Worm (Caenorhabditis elegans) whole organism, mixed stage, embryonic: ENCODE measurements around the gene F26A10.2.

Experiments
- M03D4.4 ChIP-seq: sonication (generic microtip); optimal IDR thresholded peaks from 2 replicates; lab custom pipeline; 2017; ENCODE audit warnings: mild to moderate bottlenecking, missing genetic modification characterization, missing compliant biosample characterization
- ceh-39 ChIP-seq: fragments of 150-350 bp; optimal IDR thresholded peaks from 2 replicates; lab custom pipeline; 2014; ENCODE audit warnings: missing biosample characterization, missing genetic modification characterization
- ceh-43 ChIP-seq: fragments of 200-800 bp; sonication (Bioruptor generic); optimal IDR thresholded peaks from 2 replicates; lab custom pipeline; 2018; ENCODE audit warnings: mild to moderate bottlenecking, missing genetic modification characterization, moderate library complexity, missing compliant biosample characterization
- ceh-83 ChIP-seq: fragments of 200-800 bp; sonication (Bioruptor generic); optimal IDR thresholded peaks from 2 replicates; lab custom pipeline; 2018; ENCODE audit warnings: mild to moderate bottlenecking, missing genetic modification characterization, missing compliant biosample characterization
- ces-1 ChIP-seq: fragments of 150-350 bp; optimal IDR thresholded peaks from 2 replicates; lab custom pipeline; 2014; ENCODE audit warnings: missing biosample characterization, missing genetic modification reagents, missing genetic modification characterization
- cnd-1 ChIP-seq: fragments of 200-800 bp; sonication (Bioruptor generic); optimal IDR thresholded peaks from 2 replicates; lab custom pipeline; 2018; ENCODE audit warnings: mild to moderate bottlenecking, missing genetic modification characterization, missing compliant biosample characterization
- drap-1 ChIP-seq: fragments of 200-800 bp; sonication (Bioruptor generic); optimal IDR thresholded peaks from 3 replicates; lab custom pipeline; 2018; ENCODE audit warnings: mild to moderate bottlenecking, missing genetic modification characterization, missing compliant biosample characterization
- elt-1 ChIP-seq: sonication (generic microtip); optimal IDR thresholded peaks from 2 replicates; lab custom pipeline; 2017; ENCODE audit warnings: missing genetic modification characterization, mild to moderate bottlenecking, missing compliant biosample characterization, antibody characterized with exemption, moderate library complexity, borderline replicate concordance; ENCODE audit not compliant: insufficient read depth
- elt-3 ChIP-seq: fragments of 150-350 bp; optimal IDR thresholded peaks from 2 replicates; lab custom pipeline; 2014; ENCODE audit warnings: missing biosample characterization, missing genetic modification characterization
- flh-1 ChIP-seq: fragments of 200-800 bp; sonication (Bioruptor generic); optimal IDR thresholded peaks from 2 replicates; lab custom pipeline; 2018; ENCODE audit warnings: mild to moderate bottlenecking, missing genetic modification characterization, moderate library complexity, missing compliant biosample characterization
- ham-2 ChIP-seq: fragments of 200-800 bp; sonication (Bioruptor generic); optimal IDR thresholded peaks from 2 replicates; lab custom pipeline; 2018; ENCODE audit warnings: mild to moderate bottlenecking, missing genetic modification characterization, missing compliant biosample characterization
- lin-13 ChIP-seq: fragments of 150-350 bp; optimal IDR thresholded peaks from 2 replicates; lab custom pipeline; 2014; ENCODE audit warnings: missing biosample characterization, missing genetic modification characterization
- lin-32 ChIP-seq: fragments of 200-800 bp; sonication (Bioruptor generic); optimal IDR thresholded peaks from 2 replicates; lab custom pipeline; 2018; ENCODE audit warnings: mild to moderate bottlenecking, missing genetic modification characterization, missing compliant biosample characterization
- lsy-2 ChIP-seq: fragments of 150-350 bp; optimal IDR thresholded peaks from 2 replicates; lab custom pipeline; 2014; ENCODE audit warnings: missing biosample characterization, missing genetic modification characterization
- mab-5 ChIP-seq: fragments of 150-350 bp; optimal IDR thresholded peaks from 2 replicates; lab custom pipeline; 2014; ENCODE audit warnings: missing biosample characterization, missing genetic modification characterization
- mep-1 ChIP-seq: fragments of 150-350 bp; optimal IDR thresholded peaks from 2 replicates; lab custom pipeline; 2017; ENCODE audit warnings: missing biosample characterization, missing genetic modification reagents, missing genetic modification characterization, inconsistent platforms
- mls-2 ChIP-seq: sonication (generic microtip); optimal IDR thresholded peaks from 2 replicates; lab custom pipeline; 2016; ENCODE audit warnings: mild to moderate bottlenecking, missing genetic modification characterization, moderate library complexity, missing compliant biosample characterization
- nhr-2 ChIP-seq: fragments of 150-350 bp; optimal IDR thresholded peaks from 2 replicates; lab custom pipeline; 2014; ENCODE audit warnings: missing biosample characterization, missing genetic modification characterization
- nhr-28 ChIP-seq: fragments of 150-350 bp; optimal IDR thresholded peaks from 2 replicates; lab custom pipeline; 2014; ENCODE audit warnings: missing biosample characterization, missing genetic modification characterization
- nhr-76 ChIP-seq: sonication (generic microtip); optimal IDR thresholded peaks from 2 replicates; lab custom pipeline; 2017; ENCODE audit warnings: missing biosample characterization, missing genetic modification characterization
- pha-4 ChIP-seq: fragments of 150-350 bp; optimal IDR thresholded peaks from 2 replicates; lab custom pipeline; 2018; ENCODE audit warnings: missing biosample characterization, missing genetic modification reagents, missing genetic modification characterization
- sem-2 ChIP-seq: fragments of 200-800 bp; sonication (Bioruptor generic); optimal IDR thresholded peaks from 2 replicates; lab custom pipeline; 2018; ENCODE audit warnings: mild to moderate bottlenecking, missing genetic modification characterization, missing compliant biosample characterization
- snpc-4 ChIP-seq: fragments of 150-350 bp; optimal IDR thresholded peaks from 2 replicates; lab custom pipeline; 2014; ENCODE audit warnings: missing biosample characterization, missing genetic modification characterization
- sptf-1 ChIP-seq: sonication (generic microtip); optimal IDR thresholded peaks from 2 replicates; lab custom pipeline; 2017; ENCODE audit warnings: mild to moderate bottlenecking, missing genetic modification characterization, moderate library complexity, missing compliant biosample characterization
- tbx-8 ChIP-seq: fragments of 200-800 bp; sonication (Bioruptor generic); optimal IDR thresholded peaks from 2 replicates; lab custom pipeline; 2018; ENCODE audit warnings: mild to moderate bottlenecking, missing genetic modification characterization, moderate library complexity, missing compliant biosample characterization
- unc-120 ChIP-seq: sonication (generic microtip); optimal IDR thresholded peaks from 2 replicates; lab custom pipeline; 2017; ENCODE audit warnings: missing genetic modification characterization, missing compliant biosample characterization; ENCODE audit not compliant: poor library complexity, severe bottlenecking
- unc-39 ChIP-seq: fragments of 150-350 bp; optimal IDR thresholded peaks from 2 replicates; lab custom pipeline; 2014; ENCODE audit warnings: missing biosample characterization, missing genetic modification characterization
- unc-62 ChIP-seq: fragments of 150-350 bp; optimal IDR thresholded peaks from 2 replicates; lab custom pipeline; 2014; ENCODE audit warnings: missing biosample characterization, missing genetic modification reagents, missing genetic modification characterization
- zip-8 ChIP-seq: fragments of 150-350 bp; optimal IDR thresholded peaks from 2 replicates; lab custom pipeline; 2014; ENCODE audit warnings: missing biosample characterization, missing genetic modification characterization
- ztf-11 ChIP-seq: fragments of 150-350 bp; optimal IDR thresholded peaks from 2 replicates; lab custom pipeline; 2014; ENCODE audit warnings: missing biosample characterization, missing genetic modification characterization

F26A10.2 gene

DNA sequence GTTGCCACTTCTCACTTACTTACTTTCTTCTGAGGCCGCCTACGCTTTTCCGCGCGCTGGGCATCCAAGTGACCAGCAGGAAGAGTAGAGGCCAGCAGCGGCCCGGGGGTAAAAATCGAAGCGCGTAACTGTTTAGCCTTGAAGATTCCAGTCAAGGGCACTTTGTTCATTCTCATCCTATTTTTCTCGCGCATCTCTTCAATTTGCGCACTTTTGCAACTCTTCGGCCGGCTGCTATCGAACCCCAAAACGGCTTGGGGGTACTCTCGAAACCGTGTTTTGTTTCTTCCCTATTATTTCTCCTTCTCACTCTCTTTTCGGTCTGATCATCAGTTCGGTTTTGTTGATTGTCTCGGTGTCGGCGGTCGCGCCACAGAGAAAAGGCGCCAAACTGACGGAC is 58.6 kb downstream of the F26A10.2 start:
- TF ChIP-seq sem-2 (GFP tag; lab: Kevin White, UChicago): no peak
- TF ChIP-seq ces-1 (GFP tag; lab: Kevin White, UChicago): no peak
- no peak for TF ChIP-seq unc-62 (GFP tag; lab: Kevin White, UChicago)
- TF ChIP-seq mls-2 (tag; lab: Kevin White, UChicago): no peak
- no peak for TF ChIP-seq unc-39
- TF ChIP-seq elt-1: no peak
- TF ChIP-seq cnd-1 (tag; lab: Kevin White, UChicago): no peak
- TF ChIP-seq nhr-28 (tag; lab: Kevin White, UChicago): no peak
- no peak for TF ChIP-seq elt-3 (tag; lab: Kevin White, UChicago)
- TF ChIP-seq drap-1 (GFP tag; lab: Kevin White, UChicago): no peak
- no peak for TF ChIP-seq lin-32 (GFP tag; lab: Kevin White, UChicago)
- no peak for TF ChIP-seq ceh-43
- no peak for TF ChIP-seq M03D4.4 (tag; lab: Kevin White, UChicago)
- no peak for TF ChIP-seq mep-1 (tag; lab: Kevin White, UChicago)

DNA sequence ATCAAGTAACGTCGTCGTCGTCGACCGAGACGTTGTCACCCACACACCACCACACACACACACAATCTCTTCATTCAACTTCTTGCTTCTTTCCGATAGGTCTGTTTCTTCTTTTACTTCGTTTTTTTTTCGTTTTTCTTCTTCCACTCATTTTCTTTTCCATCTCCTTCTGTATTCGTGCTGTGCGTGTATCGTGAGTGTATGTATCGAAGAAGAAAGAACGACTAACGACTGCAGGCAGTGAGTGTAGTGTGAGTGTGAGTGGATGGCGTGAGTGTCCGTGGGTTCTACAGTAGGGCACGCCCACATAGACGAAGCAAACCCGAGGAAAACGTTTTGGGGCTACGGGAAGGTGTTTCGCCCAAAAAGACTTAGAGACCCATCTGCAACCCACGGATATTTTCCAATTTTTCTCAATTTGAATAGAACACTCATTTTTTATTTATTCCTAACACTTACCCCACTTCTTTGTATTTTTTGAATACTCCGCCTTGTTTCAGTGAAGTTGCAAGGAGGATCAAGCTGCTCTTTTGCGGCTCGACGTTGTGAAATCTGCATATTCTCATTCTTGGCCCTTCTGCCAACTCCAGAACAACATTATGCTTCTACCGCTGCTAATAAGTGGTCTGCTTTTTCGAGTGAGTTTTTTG is 59.5 kb downstream of the F26A10.2 start, which contains the start of gene adt-2:
adt-2 (plus strand) TSS at position 600 of the 650 bp plus-strand sequence.
- TF ChIP-seq snpc-4 (tag; lab: Kevin White, UChicago) (no peak), nhr-28 (tag; lab: Kevin White, UChicago) (no peak), unc-62 (GFP tag; lab: Kevin White, UChicago) (no peak), elt-1 (no peak), ceh-43 (no peak)

ce11 chrX:7583930-7584329 is 61.3 kb downstream of the F26A10.2 start:
- no peak for TF ChIP-seq unc-39
- TF ChIP-seq ces-1 (GFP tag; lab: Kevin White, UChicago): no peak
- no peak for TF ChIP-seq M03D4.4 (tag; lab: Kevin White, UChicago)
- no peak for TF ChIP-seq elt-1
- no peak for TF ChIP-seq mab-5 (tag; lab: Kevin White, UChicago)
- TF ChIP-seq nhr-2 (tag; lab: Kevin White, UChicago): no peak
- TF ChIP-seq sptf-1 (tag; lab: Kevin White, UChicago): no peak
- TF ChIP-seq flh-1: no peak
- no peak for TF ChIP-seq lsy-2
- TF ChIP-seq ceh-39 (tag; lab: Kevin White, UChicago): no peak
- TF ChIP-seq zip-8 (tag; lab: Kevin White, UChicago): no peak
- TF ChIP-seq unc-62 (GFP tag; lab: Kevin White, UChicago): no peak
- TF ChIP-seq ztf-11 (tag; lab: Kevin White, UChicago): no peak
- TF ChIP-seq tbx-8 (GFP tag; lab: Kevin White, UChicago): no peak
- no peak for TF ChIP-seq unc-120 (tag; lab: Kevin White, UChicago)
- no peak for TF ChIP-seq sem-2 (GFP tag; lab: Kevin White, UChicago)
- TF ChIP-seq mls-2 (tag; lab: Kevin White, UChicago): no peak
- TF ChIP-seq lin-13: no peak
- no peak for TF ChIP-seq ceh-83 (GFP tag; lab: Kevin White, UChicago)

DNA sequence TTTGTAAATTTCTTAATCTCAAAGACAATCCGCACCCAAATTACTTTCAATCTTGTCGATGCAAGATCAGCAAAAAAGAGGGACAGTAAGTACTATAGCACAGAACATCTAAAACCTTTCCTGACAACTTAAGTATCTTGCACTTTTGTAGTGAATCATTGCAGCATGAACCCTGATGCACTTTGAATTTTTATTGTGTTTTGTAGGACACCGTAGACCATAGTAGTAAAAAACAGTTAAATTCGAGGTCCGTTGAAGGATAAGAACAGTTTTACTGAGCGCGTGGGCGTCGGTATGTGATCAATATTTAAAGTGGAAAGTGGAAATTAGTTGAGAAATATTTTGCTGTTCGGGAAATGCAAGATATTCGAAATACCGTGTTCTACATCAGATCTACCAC is 63.0 kb downstream of the F26A10.2 start:
- TF ChIP-seq ham-2 (GFP tag; lab: Kevin White, UChicago) (no peak), ceh-39 (tag; lab: Kevin White, UChicago) (no peak), snpc-4 (tag; lab: Kevin White, UChicago) (no peak), mab-5 (tag; lab: Kevin White, UChicago) (no peak), nhr-28 (tag; lab: Kevin White, UChicago) (no peak), flh-1 (no peak), tbx-8 (GFP tag; lab: Kevin White, UChicago) (no peak), ces-1 (GFP tag; lab: Kevin White, UChicago) (no peak), sem-2 (GFP tag; lab: Kevin White, UChicago) (no peak), nhr-2 (tag; lab: Kevin White, UChicago) (no peak), cnd-1 (tag; lab: Kevin White, UChicago) (no peak), unc-39 (no peak), mep-1 (tag; lab: Kevin White, UChicago) (no peak), lin-13 (no peak), lsy-2 (no peak), pha-4 (tag; lab: Kevin White, UChicago) (no peak), nhr-76 (tag; lab: Kevin White, UChicago) (no peak)
